Fruit fly (Drosophila melanogaster) whole organism, embryonic: ENCODE results near the gene fzo.

ENCODE experiments used
- Adf1 ChIP-seq: fragments of 200-800 bp; sonication (Bioruptor generic); IDR thresholded peaks from 2 replicates; pipeline ENCODE4 v1.3.6; 2022; ENCODE audit warnings: missing biosample characterization, missing genetic modification characterization
- CG10979 ChIP-seq: fragments of 200-800 bp; sonication (Bioruptor generic); optimal IDR thresholded peaks from 2 replicates; lab custom pipeline; 2018; ENCODE audit warnings: missing biosample characterization, mild to moderate bottlenecking, missing genetic modification characterization, moderate library complexity
- CG11085 ChIP-seq: fragments of 200-800 bp; sonication (Bioruptor generic); IDR thresholded peaks from 2 replicates; pipeline ENCODE4 v1.3.6; 2022; ENCODE audit warnings: missing biosample characterization, missing genetic modification characterization
- CG11093 ChIP-seq: fragments of 200-800 bp; sonication (Bioruptor generic); IDR thresholded peaks from 3 replicates; pipeline ENCODE4 v1.3.6; 2022; ENCODE audit warnings: missing biosample characterization, missing genetic modification characterization
- CG11456 ChIP-seq: fragments of 200-800 bp; sonication (Bioruptor generic); IDR thresholded peaks from 3 replicates; pipeline ENCODE4 v1.3.6; 2022; ENCODE audit warnings: missing biosample characterization, missing genetic modification characterization
- CG11560 ChIP-seq: fragments of 200-800 bp; sonication (Bioruptor generic); IDR thresholded peaks from 3 replicates; pipeline ENCODE4 v1.3.6; 2022; ENCODE audit warnings: missing biosample characterization, missing genetic modification characterization
- CG11695 ChIP-seq: fragments of 200-800 bp; sonication (Bioruptor generic); IDR thresholded peaks from 3 replicates; pipeline ENCODE4 v1.3.6; 2022; ENCODE audit warnings: missing biosample characterization, missing genetic modification characterization
- CG12659 ChIP-seq: fragments of 200-800 bp; sonication (Bioruptor generic); optimal IDR thresholded peaks from 3 replicates; lab custom pipeline; 2017; ENCODE audit warnings: mild to moderate bottlenecking, missing biosample characterization, missing genetic modification reagents, missing genetic modification characterization
- CG15269 ChIP-seq: fragments of 200-800 bp; sonication (Bioruptor generic); optimal IDR thresholded peaks from 2 replicates; lab custom pipeline; 2018; ENCODE audit warnings: missing biosample characterization, mild to moderate bottlenecking, missing genetic modification characterization, moderate library complexity
- CG16863 ChIP-seq: fragments of 200-800 bp; sonication (Bioruptor generic); optimal IDR thresholded peaks from 3 replicates; lab custom pipeline; 2016; ENCODE audit warnings: missing biosample characterization, missing genetic modification characterization
- CG17802 ChIP-seq: fragments of 200-800 bp; sonication (Bioruptor generic); optimal IDR thresholded peaks from 2 replicates; lab custom pipeline; 2018; ENCODE audit warnings: missing biosample characterization, mild to moderate bottlenecking, missing genetic modification characterization, moderate library complexity
- CG18011 ChIP-seq: fragments of 200-800 bp; sonication (Bioruptor generic); optimal IDR thresholded peaks from 2 replicates; lab custom pipeline; 2017; ENCODE audit warnings: missing biosample characterization, missing genetic modification characterization, mild to moderate bottlenecking, moderate library complexity, missing genotype
- CG18599 ChIP-seq: fragments of 200-800 bp; sonication (Bioruptor generic); optimal IDR thresholded peaks from 3 replicates; lab custom pipeline; 2017; ENCODE audit warnings: missing biosample characterization, missing genetic modification characterization, mild to moderate bottlenecking, moderate library complexity, missing genetic modification reagents
- CG18619 ChIP-seq: fragments of 200-800 bp; sonication (Bioruptor generic); optimal IDR thresholded peaks from 3 replicates; lab custom pipeline; 2017; ENCODE audit warnings: missing biosample characterization, mild to moderate bottlenecking, missing genetic modification characterization
- CG2120 ChIP-seq: fragments of 200-800 bp; sonication (Bioruptor generic); optimal IDR thresholded peaks from 3 replicates; lab custom pipeline; 2016; ENCODE audit warnings: missing biosample characterization, missing genetic modification characterization
- CG30403 ChIP-seq: fragments of 200-800 bp; sonication (Bioruptor generic); optimal IDR thresholded peaks from 3 replicates; lab custom pipeline; 2016; ENCODE audit warnings: missing biosample characterization, missing genetic modification characterization
- CG31365 ChIP-seq: fragments of 200-800 bp; sonication (Bioruptor generic); optimal IDR thresholded peaks from 2 replicates; lab custom pipeline; 2018; ENCODE audit warnings: missing biosample characterization, mild to moderate bottlenecking, missing genetic modification characterization
- CG4730 ChIP-seq: fragments of 200-800 bp; sonication (Bioruptor generic); IDR thresholded peaks from 2 replicates; pipeline ENCODE4 v1.3.6; 2022; ENCODE audit warnings: missing biosample characterization, missing genetic modification characterization
- CG6175 ChIP-seq: fragments of 200-800 bp; sonication (Bioruptor generic); IDR thresholded peaks from 3 replicates; pipeline ENCODE4 v1.3.6; 2022; ENCODE audit warnings: missing biosample characterization, missing genetic modification characterization
- CG8388 ChIP-seq: fragments of 200-800 bp; sonication (Bioruptor generic); optimal IDR thresholded peaks from 2 replicates; lab custom pipeline; 2019; ENCODE audit warnings: missing biosample characterization, mild to moderate bottlenecking, missing genetic modification characterization, moderate library complexity
- CHES-1-like ChIP-seq: fragments of 200-800 bp; sonication (Bioruptor generic); optimal IDR thresholded peaks from 2 replicates; lab custom pipeline; 2016; ENCODE audit warnings: missing biosample characterization, missing genetic modification characterization
- Doc2 ChIP-seq: fragments of 200-800 bp; sonication (Bioruptor generic); IDR thresholded peaks from 2 replicates; pipeline ENCODE4 v1.3.6; 2022; ENCODE audit warnings: missing biosample characterization, missing genetic modification characterization
- Ets97D ChIP-seq: fragments of 200-800 bp; sonication (Bioruptor generic); optimal IDR thresholded peaks from 3 replicates; lab custom pipeline; 2016; ENCODE audit warnings: missing biosample characterization, missing genetic modification characterization
- HLH54F ChIP-seq: fragments of 200-800 bp; sonication (Bioruptor generic); optimal IDR thresholded peaks from 3 replicates; lab custom pipeline; 2016; ENCODE audit warnings: missing biosample characterization, missing genetic modification characterization
- Hmx ChIP-seq: fragments of 200-800 bp; sonication (Bioruptor generic); optimal IDR thresholded peaks from 2 replicates; lab custom pipeline; 2016; ENCODE audit warnings: missing biosample characterization, missing genetic modification characterization
- Jarid2 ChIP-seq: fragments of 200-800 bp; sonication (Bioruptor generic); optimal IDR thresholded peaks from 3 replicates; lab custom pipeline; 2017; ENCODE audit warnings: mild to moderate bottlenecking, missing biosample characterization, missing genetic modification reagents, missing genetic modification characterization
- MTF-1 ChIP-seq: fragments of 200-800 bp; sonication (Bioruptor generic); optimal IDR thresholded peaks from 2 replicates; lab custom pipeline; 2018; ENCODE audit warnings: missing biosample characterization, mild to moderate bottlenecking, missing genetic modification characterization, borderline replicate concordance
- Max ChIP-seq: fragments of 200-800 bp; sonication (Bioruptor generic); optimal IDR thresholded peaks from 2 replicates; lab custom pipeline; 2016; ENCODE audit warnings: missing biosample characterization, mild to moderate bottlenecking, missing genetic modification characterization
- Poxn ChIP-seq: fragments of 200-800 bp; sonication (Bioruptor generic); IDR thresholded peaks from 2 replicates; pipeline ENCODE4 v1.3.6; 2022; ENCODE audit warnings: missing biosample characterization, missing genetic modification characterization
- ap ChIP-seq: fragments of 200-800 bp; sonication (Bioruptor generic); IDR thresholded peaks from 2 replicates; pipeline ENCODE4 v1.3.6; 2022; ENCODE audit warnings: missing biosample characterization, missing genetic modification characterization
- ara ChIP-seq: fragments of 200-800 bp; sonication (Bioruptor generic); IDR thresholded peaks from 2 replicates; pipeline ENCODE4 v1.3.6; 2022; ENCODE audit warnings: missing biosample characterization, missing genetic modification characterization
- ato ChIP-seq: fragments of 200-800 bp; sonication (Bioruptor generic); IDR thresholded peaks from 2 replicates; pipeline ENCODE4 v1.3.6; 2022; ENCODE audit warnings: missing biosample characterization, missing genetic modification characterization; ENCODE audit not compliant: partially characterized antibody
- cas ChIP-seq: fragments of 200-800 bp; sonication (Bioruptor generic); IDR thresholded peaks from 2 replicates; pipeline ENCODE4 v1.3.6; 2022; ENCODE audit warnings: missing biosample characterization, missing genetic modification characterization
- cato ChIP-seq: fragments of 200-800 bp; sonication (Bioruptor generic); optimal IDR thresholded peaks from 2 replicates; lab custom pipeline; 2016; ENCODE audit warnings: missing biosample characterization, missing genetic modification characterization, borderline replicate concordance
- chm ChIP-seq: fragments of 200-800 bp; sonication (Bioruptor generic); IDR thresholded peaks from 2 replicates; pipeline ENCODE4 v1.3.6; 2022; ENCODE audit warnings: missing biosample characterization, missing genetic modification characterization
- crp ChIP-seq, 2 experiments: fragments of 200-800 bp; sonication (Bioruptor generic); optimal IDR thresholded peaks; 2 replicates in 1 of 2; 3 replicates in 1 of 2; lab custom pipeline; 2017; ENCODE audit warnings: missing biosample characterization in 2 of 2, missing genetic modification characterization in 2 of 2, mild to moderate bottlenecking in 1 of 2, moderate library complexity in 1 of 2
- cwo ChIP-seq: fragments of 200-800 bp; sonication (Bioruptor generic); optimal IDR thresholded peaks from 3 replicates; lab custom pipeline; 2017; ENCODE audit warnings: missing biosample characterization, missing genetic modification characterization, mild to moderate bottlenecking, moderate library complexity, missing genetic modification reagents
- eve ChIP-seq, 2 experiments: fragments of >200 bp; optimal IDR thresholded peaks; 2 replicates each; lab custom pipeline; 2017; ENCODE audit warnings: missing biosample characterization in 2 of 2, missing genetic modification characterization in 2 of 2
- fd3F ChIP-seq: fragments of 200-800 bp; sonication (Bioruptor generic); optimal IDR thresholded peaks from 2 replicates; lab custom pipeline; 2018; ENCODE audit warnings: missing biosample characterization, mild to moderate bottlenecking, missing genetic modification characterization, moderate library complexity
- fd96Cb ChIP-seq: fragments of 200-800 bp; sonication (Bioruptor generic); optimal IDR thresholded peaks from 2 replicates; lab custom pipeline; 2018; ENCODE audit warnings: missing biosample characterization, mild to moderate bottlenecking, missing genetic modification characterization, moderate library complexity
- gsb ChIP-seq: fragments of 200-800 bp; sonication (Bioruptor generic); IDR thresholded peaks from 2 replicates; pipeline ENCODE4 v1.3.6; 2022; ENCODE audit warnings: missing biosample characterization, missing genetic modification characterization
- luna ChIP-seq: fragments of 200-800 bp; sonication (Bioruptor generic); optimal IDR thresholded peaks from 2 replicates; lab custom pipeline; 2016; ENCODE audit warnings: missing biosample characterization, missing genetic modification characterization
- pho ChIP-seq: fragments of 200-800 bp; sonication (Bioruptor generic); optimal IDR thresholded peaks from 2 replicates; lab custom pipeline; 2016; ENCODE audit warnings: missing biosample characterization, missing genetic modification characterization
- pita ChIP-seq: fragments of 200-800 bp; sonication (Bioruptor generic); optimal IDR thresholded peaks from 2 replicates; lab custom pipeline; 2017; ENCODE audit warnings: missing biosample characterization, mild to moderate bottlenecking, missing genetic modification characterization
- sd ChIP-seq: fragments of 200-800 bp; sonication (Bioruptor generic); optimal IDR thresholded peaks from 3 replicates; lab custom pipeline; 2018; ENCODE audit warnings: missing biosample characterization, mild to moderate bottlenecking, missing genetic modification characterization, moderate library complexity
- slbo ChIP-seq: fragments of 200-800 bp; sonication (Bioruptor generic); IDR thresholded peaks from 2 replicates; pipeline ENCODE4 v1.3.6; 2022; ENCODE audit warnings: missing biosample characterization, missing genetic modification characterization
- ssp ChIP-seq: fragments of 200-800 bp; sonication (Bioruptor generic); IDR thresholded peaks from 2 replicates; pipeline ENCODE4 v1.3.6; 2022; ENCODE audit warnings: missing biosample characterization, missing genetic modification characterization
- twi ChIP-seq: fragments of 200-800 bp; optimal IDR thresholded peaks from 2 replicates; lab custom pipeline; 2019; ENCODE audit warnings: missing biosample characterization, mild to moderate bottlenecking, missing genetic modification characterization, moderate library complexity
- vfl ChIP-seq: fragments of 200-800 bp; sonication (Bioruptor generic); optimal IDR thresholded peaks from 2 replicates; lab custom pipeline; 2016; ENCODE audit warnings: missing biosample characterization, missing genetic modification characterization

Gene fzo

DNA sequence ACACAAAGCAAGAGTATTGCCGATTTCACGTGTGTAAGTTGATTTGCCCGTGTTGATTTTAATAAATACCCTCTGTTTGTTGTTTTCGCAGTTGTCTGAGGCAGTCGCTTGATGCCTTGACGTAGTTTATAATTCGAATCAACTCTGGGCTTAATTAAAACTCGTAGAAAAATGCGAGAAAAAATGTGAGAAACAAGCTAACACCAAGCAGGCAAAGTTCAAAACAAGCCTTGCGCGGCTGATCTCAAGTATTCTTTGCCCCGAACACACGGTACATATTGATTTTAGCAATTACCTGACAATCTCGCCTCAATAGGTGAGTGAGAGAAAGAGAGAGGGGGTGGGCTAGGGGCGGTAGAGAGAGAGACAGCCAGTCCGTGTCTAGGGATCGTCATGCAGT is 21.4 kb upstream of the fzo start (continued):
- TF ChIP-seq CG18599 (peak; percentile 75), CG16863 (GFP tag; lab: Kevin White, UChicago) (no peak), ssp (no peak), Hmx (GFP tag; lab: Kevin White, UChicago) (no peak), pho (GFP tag; lab: Kevin White, UChicago) (peak; percentile 35), CG2120 (GFP tag; lab: Kevin White, UChicago) (peak; percentile 64), chm (GFP tag; lab: Robert Waterston, UW) (no peak), Adf1 (GFP tag; lab: Robert Waterston, UW) (peak; percentile 47)

DNA sequence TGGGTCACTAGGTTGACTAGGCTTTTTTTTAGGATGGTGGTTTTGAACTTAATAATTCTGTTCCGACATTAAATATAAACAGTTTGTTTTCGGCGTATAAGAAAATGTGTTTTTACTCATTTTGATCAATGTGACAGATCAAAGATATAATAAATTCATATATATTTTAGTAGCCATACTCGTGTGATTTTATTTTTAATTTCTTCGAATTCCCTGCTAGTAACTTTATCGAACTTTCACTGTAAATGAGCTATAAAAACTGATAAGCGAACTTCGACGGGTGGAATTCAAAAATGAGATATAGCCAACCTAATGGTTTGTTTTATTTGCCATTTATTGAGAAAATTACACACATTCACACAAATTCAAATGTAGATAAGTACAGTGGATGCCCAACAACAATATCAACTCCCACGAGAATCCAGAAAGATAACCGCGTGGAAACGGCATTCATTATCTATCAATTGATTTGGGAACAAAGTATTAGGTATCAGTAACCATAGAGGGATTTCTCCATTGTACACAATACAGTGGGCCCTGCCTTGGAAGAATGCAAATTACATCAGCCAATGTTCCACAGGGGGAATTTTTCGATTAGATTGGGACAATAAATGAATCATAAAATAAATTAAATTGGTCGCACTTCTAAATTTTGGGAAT is 19.4 kb upstream of the fzo start:
- TF ChIP-seq CG11560 (tag; lab: Robert Waterston, UW) (no peak), CG11456 (no peak), slbo (peak; percentile 34; the same call in 1 of the 2 replicates), fd96Cb (tag; lab: Kevin White, UChicago) (no peak), Max (no peak), CG11085 (GFP tag; lab: Robert Waterston, UW) (no peak), CG11093 (GFP tag; lab: Robert Waterston, UW) (no peak), CG31365 (tag; lab: Kevin White, UChicago) (no peak), CHES-1-like (no peak), CG11695 (GFP tag; lab: Robert Waterston, UW) (no peak), fd3F (GFP tag; lab: Kevin White, UChicago) (no peak), eve (GFP tag; optimal IDR thresholded peaks at IDR 0.05; lab: Kevin White, UChicago) (peak in 1 of 2 experiments; percentile 23), luna (GFP tag; lab: Kevin White, UChicago) (no peak), cwo (GFP tag; lab: Kevin White, UChicago) (peak; percentile 11), CG15269 (tag; lab: Kevin White, UChicago) (no peak), ssp (no peak), ara (GFP tag; lab: Robert Waterston, UW) (no peak), ap (GFP tag; lab: Robert Waterston, UW) (no peak), cas (no peak), MTF-1 (GFP tag; lab: Kevin White, UChicago) (no peak), Poxn (GFP tag; lab: Robert Waterston, UW) (no peak), pita (GFP tag; lab: Kevin White, UChicago) (no peak), vfl (no peak), twi (tag; lab: Kevin White, UChicago) (no peak), CG12659 (GFP tag; lab: Kevin White, UChicago) (no peak), CG18619 (GFP tag; lab: Kevin White, UChicago) (no peak), CG6175 (GFP tag; lab: Robert Waterston, UW) (no peak), CG2120 (GFP tag; lab: Kevin White, UChicago) (peak; percentile 44), ato (no peak), HLH54F (GFP tag; lab: Kevin White, UChicago) (peak; percentile 8), crp (GFP tag; optimal IDR thresholded peaks at IDR 0.05; lab: Kevin White, UChicago) (no peak), Jarid2 (GFP tag; lab: Kevin White, UChicago) (no peak), Ets97D (GFP tag; lab: Kevin White, UChicago) (no peak), CG8388 (no peak), CG18011 (no peak), gsb (GFP tag; lab: Robert Waterston, UW) (no peak), Doc2 (GFP tag; lab: Robert Waterston, UW) (no peak), sd (tag; lab: Kevin White, UChicago) (peak; percentile 76), CG17802 (tag; lab: Kevin White, UChicago) (no peak), CG4730 (no peak), CG30403 (no peak), cato (GFP tag; lab: Kevin White, UChicago) (no peak), CG10979 (tag; lab: Kevin White, UChicago) (no peak)
